Fruit fly (Drosophila melanogaster): ENCODE measurements around the gene Pen.

Gene Pen

dm6 chr2L:10057236-10057635 is 536 bp downstream of the Pen start (continued):
- TF ChIP-seq MESR4 (GFP tag; optimal IDR thresholded peaks at IDR 0.05) (no peak), CG8388 (GFP tag; optimal IDR thresholded peaks at IDR 0.05) (peak; percentile 60), cato (GFP tag; optimal IDR thresholded peaks at IDR 0.05; ENCODE audit: borderline replicate concordance) (peak; percentile 12), Atf-2 (GFP tag; optimal IDR thresholded peaks at IDR 0.05) (peak; percentile 71), repo (GFP tag; optimal IDR thresholded peaks at IDR 0.05) (no peak), PHDP (tag; optimal IDR thresholded peaks at IDR 0.05) (peak; percentile 44), CG1832 (GFP tag; optimal IDR thresholded peaks at IDR 0.05) (no peak), lbe (GFP tag; optimal IDR thresholded peaks at IDR 0.05) (peak; percentile 88), trem (tag; optimal IDR thresholded peaks at IDR 0.05) (peak; percentile 50), E2f2 (GFP tag; IDR thresholded peaks at IDR 0.05) (no peak), Myb (GFP tag; optimal IDR thresholded peaks at IDR 0.05) (no peak), CG9437 (GFP tag; optimal IDR thresholded peaks at IDR 0.05) (no peak), esg (GFP tag; conservative IDR thresholded peaks at IDR 0.05) (peak; percentile 70), Sry-δ (GFP tag; optimal IDR thresholded peaks at IDR 0.05) (no peak), kay (GFP tag; optimal IDR thresholded peaks at IDR 0.05) (no peak), CG10959 (GFP tag; IDR thresholded peaks at IDR 0.05) (peak; percentile 86), tup (GFP tag; optimal IDR thresholded peaks at IDR 0.05) (peak; percentile 24), crol (GFP tag; IDR thresholded peaks at IDR 0.05) (no peak), Deaf1 (tag; optimal IDR thresholded peaks at IDR 0.05) (no peak), ken (GFP tag; IDR thresholded peaks at IDR 0.05) (peak; percentile 91), Side (GFP tag; optimal IDR thresholded peaks at IDR 0.05) (peak; percentile 78), Blimp-1 (GFP tag; optimal IDR thresholded peaks at IDR 0.05) (peak; percentile 66), CG11398 (GFP tag; optimal IDR thresholded peaks at IDR 0.05) (peak; percentile 25), CG8089 (GFP tag; optimal IDR thresholded peaks at IDR 0.05) (peak; percentile 63), oc (tag; optimal IDR thresholded peaks at IDR 0.05) (peak; percentile 73), crp (GFP tag; optimal IDR thresholded peaks at IDR 0.05) (peak in 1 of 2 experiments; percentile 43), gem (tag; optimal IDR thresholded peaks at IDR 0.05) (peak; percentile 79), Poxn (GFP tag; IDR thresholded peaks at IDR 0.05) (no peak), CG7271 (tag; optimal IDR thresholded peaks at IDR 0.05) (no peak), pb (GFP tag; optimal IDR thresholded peaks at IDR 0.05) (peak; percentile 18), HLH54F (GFP tag; optimal IDR thresholded peaks at IDR 0.05) (peak; percentile 59), CG1233 (GFP tag; optimal IDR thresholded peaks at IDR 0.05) (peak; percentile 63), ro (GFP tag; IDR thresholded peaks at IDR 0.05) (peak; percentile 69), CG16863 (GFP tag; optimal IDR thresholded peaks at IDR 0.05) (peak; percentile 68), lola (GFP tag; optimal IDR thresholded peaks at IDR 0.05) (peak in 1 of 3 experiments; percentile 78), nerfin-1 (tag; optimal IDR thresholded peaks at IDR 0.05) (no peak), Rfx (GFP tag; IDR thresholded peaks at IDR 0.05) (peak; percentile 83), CG10462 (GFP tag; optimal IDR thresholded peaks at IDR 0.05) (peak; percentile 44), MTF-1 (GFP tag; optimal IDR thresholded peaks at IDR 0.05; ENCODE audit: borderline replicate concordance) (peak; percentile 39), run (tag; optimal IDR thresholded peaks at IDR 0.05) (no peak), CG3847 (GFP tag; IDR thresholded peaks at IDR 0.05) (peak; percentile 55), Dp (GFP tag; optimal IDR thresholded peaks at IDR 0.05) (no peak), CG6654 (GFP tag; optimal IDR thresholded peaks at IDR 0.05) (peak; percentile 4), CG32772 (GFP tag; IDR thresholded peaks at IDR 0.05) (peak; percentile 88), ap (GFP tag; IDR thresholded peaks at IDR 0.05) (peak; percentile 80), Gug (GFP tag; IDR thresholded peaks at IDR 0.05) (peak; percentile 89), CkIIα-i1 (GFP tag; IDR thresholded peaks at IDR 0.05) (no peak), slou (GFP tag; optimal IDR thresholded peaks at IDR 0.05) (no peak), CG6683 (GFP tag; optimal IDR thresholded peaks at IDR 0.05) (no peak), gcm (GFP tag; optimal IDR thresholded peaks at IDR 0.05) (no peak), Ets97D (GFP tag; optimal IDR thresholded peaks at IDR 0.05) (no peak)
